Fruit fly (Drosophila melanogaster): ENCODE results near the gene GILT2.

DNA sequence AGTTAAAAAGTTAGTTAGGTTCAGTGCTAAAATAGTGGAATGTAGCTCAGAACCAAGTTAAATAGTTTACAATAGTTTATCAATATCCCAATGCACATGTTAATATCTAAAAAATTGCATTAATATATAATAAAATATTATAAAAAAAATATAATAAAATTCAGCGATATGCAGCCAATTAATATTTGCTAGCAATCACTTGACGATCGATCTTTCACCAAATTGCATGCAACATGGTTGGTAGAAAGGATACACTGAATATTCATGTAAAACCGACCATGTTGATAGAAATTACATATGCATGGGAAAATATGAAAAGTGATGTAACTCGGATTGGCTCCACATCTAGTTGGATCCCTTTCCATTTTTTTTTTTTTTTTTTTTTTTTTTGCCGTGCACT is 3.0 kb upstream of the GILT2 start:
- TF ChIP-seq rn (GFP tag; IDR thresholded peaks at IDR 0.05) (no peak), CG10348 (GFP tag; IDR thresholded peaks at IDR 0.05) (no peak), Snoo (tag; optimal IDR thresholded peaks at IDR 0.05) (no peak), CG15710 (tag; optimal IDR thresholded peaks at IDR 0.05) (no peak)
